Fruit fly (Drosophila melanogaster) whole organism, embryonic: Measurements from ENCODE around the gene CG7065.

Source experiments
- ATbp ChIP-seq: fragments of 200-800 bp; sonication (Bioruptor generic); optimal IDR thresholded peaks from 2 replicates; lab custom pipeline; 2017; ENCODE audit warnings: missing biosample characterization, mild to moderate bottlenecking, missing genetic modification characterization, missing genetic modification reagents
- Atf-2 ChIP-seq: fragments of 200-800 bp; sonication (Bioruptor generic); optimal IDR thresholded peaks from 2 replicates; lab custom pipeline; 2016; ENCODE audit warnings: missing biosample characterization, missing genetic modification characterization
- Atf3 ChIP-seq: fragments of 200-800 bp; sonication (Bioruptor generic); optimal IDR thresholded peaks from 3 replicates; lab custom pipeline; 2016; ENCODE audit warnings: missing biosample characterization, missing genetic modification characterization
- Awh ChIP-seq: fragments of 200-800 bp; sonication (Bioruptor generic); IDR thresholded peaks from 2 replicates; pipeline ENCODE4, ENCODE4 v1.3.6; 2022; ENCODE audit warnings: missing biosample characterization, missing genetic modification characterization
- BEAF-32 ChIP-seq: fragments of 200-800 bp; sonication (Bioruptor generic); optimal IDR thresholded peaks from 3 replicates; lab custom pipeline; 2017; ENCODE audit warnings: missing biosample characterization, missing genetic modification characterization, mild to moderate bottlenecking, moderate library complexity, missing genetic modification reagents
- CG10565 ChIP-seq: fragments of 200-800 bp; sonication (Bioruptor generic); optimal IDR thresholded peaks from 3 replicates; lab custom pipeline; 2016; ENCODE audit warnings: missing biosample characterization, mild to moderate bottlenecking, missing genetic modification characterization
- CG11456 ChIP-seq: fragments of 200-800 bp; sonication (Bioruptor generic); IDR thresholded peaks from 3 replicates; pipeline ENCODE4 v1.3.6; 2022; ENCODE audit warnings: missing biosample characterization, missing genetic modification characterization
- CG12071 ChIP-seq: fragments of 200-800 bp; sonication (Bioruptor generic); optimal IDR thresholded peaks from 3 replicates; lab custom pipeline; 2018; ENCODE audit warnings: missing biosample characterization, mild to moderate bottlenecking, missing genetic modification characterization
- CG12769 ChIP-seq: fragments of 200-800 bp; sonication (Bioruptor generic); optimal IDR thresholded peaks from 2 replicates; lab custom pipeline; 2019; ENCODE audit warnings: missing biosample characterization, mild to moderate bottlenecking, missing genetic modification characterization, moderate library complexity
- CG15011 ChIP-seq: fragments of 200-800 bp; sonication (Bioruptor generic); optimal IDR thresholded peaks from 3 replicates; lab custom pipeline; 2018; ENCODE audit warnings: missing biosample characterization, mild to moderate bottlenecking, missing genetic modification characterization
- CG15269 ChIP-seq: fragments of 200-800 bp; sonication (Bioruptor generic); optimal IDR thresholded peaks from 2 replicates; lab custom pipeline; 2018; ENCODE audit warnings: missing biosample characterization, mild to moderate bottlenecking, missing genetic modification characterization, moderate library complexity
- CG15514 ChIP-seq: fragments of 200-800 bp; sonication (Bioruptor generic); optimal IDR thresholded peaks from 3 replicates; lab custom pipeline; 2017; ENCODE audit warnings: missing biosample characterization, missing genetic modification characterization, mild to moderate bottlenecking, moderate library complexity, missing genetic modification reagents
- CG18011 ChIP-seq: fragments of 200-800 bp; sonication (Bioruptor generic); optimal IDR thresholded peaks from 2 replicates; lab custom pipeline; 2017; ENCODE audit warnings: missing biosample characterization, missing genetic modification characterization, mild to moderate bottlenecking, moderate library complexity, missing genotype
- CG18619 ChIP-seq: fragments of 200-800 bp; sonication (Bioruptor generic); optimal IDR thresholded peaks from 3 replicates; lab custom pipeline; 2017; ENCODE audit warnings: missing biosample characterization, mild to moderate bottlenecking, missing genetic modification characterization
- CG31365 ChIP-seq: fragments of 200-800 bp; sonication (Bioruptor generic); optimal IDR thresholded peaks from 2 replicates; lab custom pipeline; 2018; ENCODE audit warnings: missing biosample characterization, mild to moderate bottlenecking, missing genetic modification characterization
- CG32532 ChIP-seq: fragments of 200-800 bp; sonication (Bioruptor generic); IDR thresholded peaks from 2 replicates; pipeline ENCODE4 v1.3.6; 2022; ENCODE audit warnings: missing biosample characterization, missing genetic modification characterization
- CG3838 ChIP-seq: fragments of 200-800 bp; sonication (Bioruptor generic); optimal IDR thresholded peaks from 3 replicates; lab custom pipeline; 2016; ENCODE audit warnings: missing biosample characterization, missing genetic modification characterization
- CG3995 ChIP-seq: fragments of 200-800 bp; sonication (Bioruptor generic); optimal IDR thresholded peaks from 3 replicates; lab custom pipeline; 2016; ENCODE audit warnings: missing biosample characterization, missing genetic modification characterization
- CG4617 ChIP-seq: fragments of 200-800 bp; sonication (Bioruptor generic); optimal IDR thresholded peaks from 3 replicates; lab custom pipeline; 2016; ENCODE audit warnings: missing biosample characterization, missing genetic modification characterization, borderline replicate concordance
- CG5180 ChIP-seq: fragments of 200-800 bp; sonication (Bioruptor generic); optimal IDR thresholded peaks from 3 replicates; lab custom pipeline; 2017; ENCODE audit warnings: missing biosample characterization, missing genetic modification characterization, mild to moderate bottlenecking, moderate library complexity, missing genetic modification reagents
- CG6175 ChIP-seq: fragments of 200-800 bp; sonication (Bioruptor generic); IDR thresholded peaks from 3 replicates; pipeline ENCODE4 v1.3.6; 2022; ENCODE audit warnings: missing biosample characterization, missing genetic modification characterization
- CG6254 ChIP-seq: fragments of 200-800 bp; sonication (Bioruptor generic); optimal IDR thresholded peaks from 3 replicates; lab custom pipeline; 2017; ENCODE audit warnings: mild to moderate bottlenecking, missing biosample characterization, missing genetic modification reagents, missing genetic modification characterization
- CG8290 ChIP-seq, 3 experiments: fragments of 200-800 bp; sonication (Bioruptor generic); optimal IDR thresholded peaks; 2 replicates each; lab custom pipeline; 2016 to 2019; ENCODE audit warnings: missing biosample characterization in 3 of 3, missing genetic modification characterization in 3 of 3, mild to moderate bottlenecking in 2 of 3, moderate library complexity in 1 of 3
- Deaf1 ChIP-seq: fragments of 200-800 bp; optimal IDR thresholded peaks from 3 replicates; lab custom pipeline; 2019; ENCODE audit warnings: missing biosample characterization, mild to moderate bottlenecking, missing genetic modification characterization, moderate library complexity
- Dfd ChIP-seq, 2 experiments: fragments of >200 bp; optimal IDR thresholded peaks; 2 replicates each; lab custom pipeline; 2017; ENCODE audit warnings: missing biosample characterization in 2 of 2, missing genetic modification characterization in 2 of 2
- Eip74EF ChIP-seq, 2 experiments: fragments of 200-800 bp in 1 of 2; fragments of >200 bp in 1 of 2; sonication (Bioruptor generic) in 1 of 2; optimal IDR thresholded peaks; 2 replicates each; lab custom pipeline; 2017 to 2019; ENCODE audit warnings: missing biosample characterization in 2 of 2, missing genetic modification characterization in 2 of 2, mild to moderate bottlenecking in 1 of 2, moderate library complexity in 1 of 2
- Fer1 ChIP-seq: fragments of 200-800 bp; sonication (Bioruptor generic); optimal IDR thresholded peaks from 2 replicates; lab custom pipeline; 2017; ENCODE audit warnings: missing biosample characterization, mild to moderate bottlenecking, missing genetic modification characterization
- Hr3 ChIP-seq: fragments of 200-800 bp; sonication (Bioruptor generic); optimal IDR thresholded peaks from 3 replicates; lab custom pipeline; 2016; ENCODE audit warnings: missing biosample characterization, missing genetic modification characterization
- Jarid2 ChIP-seq: fragments of 200-800 bp; sonication (Bioruptor generic); optimal IDR thresholded peaks from 3 replicates; lab custom pipeline; 2017; ENCODE audit warnings: mild to moderate bottlenecking, missing biosample characterization, missing genetic modification reagents, missing genetic modification characterization
- MESR4 ChIP-seq: fragments of 200-800 bp; sonication (Bioruptor generic); optimal IDR thresholded peaks from 2 replicates; lab custom pipeline; 2018; ENCODE audit warnings: missing biosample characterization, mild to moderate bottlenecking, missing genetic modification characterization, moderate library complexity
- NFAT ChIP-seq: fragments of 200-800 bp; sonication (Bioruptor generic); IDR thresholded peaks from 2 replicates; pipeline ENCODE4 v1.3.6; 2022; ENCODE audit warnings: missing biosample characterization, missing genetic modification characterization
- NK7.1 ChIP-seq: fragments of 200-800 bp; sonication (Bioruptor generic); optimal IDR thresholded peaks from 3 replicates; lab custom pipeline; 2016; ENCODE audit warnings: missing biosample characterization, missing genetic modification characterization
- Rfx ChIP-seq: fragments of 200-800 bp; sonication (Bioruptor generic); IDR thresholded peaks from 2 replicates; pipeline ENCODE4 v1.3.6; 2022; ENCODE audit warnings: missing biosample characterization, missing genetic modification characterization
- Usf ChIP-seq: fragments of 200-800 bp; sonication (Bioruptor generic); optimal IDR thresholded peaks from 2 replicates; lab custom pipeline; 2017; ENCODE audit warnings: missing genotype, missing biosample characterization, missing genetic modification characterization
- crol ChIP-seq: fragments of 200-800 bp; sonication (Bioruptor generic); IDR thresholded peaks from 2 replicates; pipeline ENCODE4 v1.3.6; 2022; ENCODE audit warnings: missing biosample characterization, missing genetic modification characterization
- dimm ChIP-seq: fragments of 200-800 bp; sonication (Bioruptor generic); IDR thresholded peaks from 2 replicates; pipeline ENCODE4 v1.3.6; 2022; ENCODE audit warnings: missing biosample characterization, missing genetic modification characterization
- dmrt11E ChIP-seq: fragments of 200-800 bp; sonication (Bioruptor generic); optimal IDR thresholded peaks from 3 replicates; lab custom pipeline; 2018; ENCODE audit warnings: missing biosample characterization, mild to moderate bottlenecking, missing genetic modification characterization, moderate library complexity
- dmrt99B ChIP-seq: fragments of 200-800 bp; sonication (Bioruptor generic); optimal IDR thresholded peaks from 2 replicates; lab custom pipeline; 2018; ENCODE audit warnings: missing biosample characterization, mild to moderate bottlenecking, missing genetic modification characterization, moderate library complexity
- esg ChIP-seq: fragments of 200-800 bp; sonication (Bioruptor generic); conservative IDR thresholded peaks from 2 replicates; pipeline ENCODE4 v1.3.6; 2022; ENCODE audit warnings: missing biosample characterization, missing genetic modification characterization
- ftz-f1 ChIP-seq: fragments of 200-800 bp; sonication (Bioruptor generic); optimal IDR thresholded peaks from 2 replicates; lab custom pipeline; 2016; ENCODE audit warnings: missing biosample characterization, missing genetic modification characterization
- gcm ChIP-seq: fragments of 200-800 bp; sonication (Bioruptor generic); optimal IDR thresholded peaks from 2 replicates; lab custom pipeline; 2019; ENCODE audit warnings: missing biosample characterization, mild to moderate bottlenecking, missing genetic modification characterization, moderate library complexity
- pan ChIP-seq, 4 experiments: fragments of >200 bp in 3 of 4; fragments of 200-800 bp in 1 of 4; sonication (Bioruptor generic) in 1 of 4; optimal IDR thresholded peaks in 3 of 4; IDR thresholded peaks in 1 of 4; 2 replicates each; pipeline versions ENCODE4 v1.3.6 to Lab custom; 2017 to 2022; ENCODE audit warnings: missing biosample characterization in 2 of 4, missing genetic modification characterization in 2 of 4, mixed read lengths in 1 of 4
- prd ChIP-seq, 3 experiments: fragments of >200 bp in 2 of 3; fragments of 200-800 bp in 1 of 3; sonication (Bioruptor generic) in 1 of 3; optimal IDR thresholded peaks in 2 of 3; IDR thresholded peaks in 1 of 3; 2 replicates in 2 of 3; 3 replicates in 1 of 3; pipeline versions ENCODE4 v1.3.6 to Lab custom; 2017 to 2022; ENCODE audit warnings: missing biosample characterization in 1 of 3, missing genetic modification characterization in 1 of 3
- pros ChIP-seq: fragments of 200-800 bp; sonication (Bioruptor generic); optimal IDR thresholded peaks from 3 replicates; lab custom pipeline; 2019; ENCODE audit warnings: missing biosample characterization, mild to moderate bottlenecking, missing genetic modification characterization, moderate library complexity
- psq ChIP-seq: fragments of 200-800 bp; sonication (Bioruptor generic); optimal IDR thresholded peaks from 2 replicates; lab custom pipeline; 2017; ENCODE audit warnings: missing biosample characterization, missing genetic modification characterization
- sna ChIP-seq: fragments of 200-800 bp; sonication (Bioruptor generic); IDR thresholded peaks from 2 replicates; pipeline ENCODE4 v1.3.6; 2022; ENCODE audit warnings: missing biosample characterization, missing genetic modification characterization; ENCODE audit not compliant: partially characterized antibody
- ssp ChIP-seq: fragments of 200-800 bp; sonication (Bioruptor generic); IDR thresholded peaks from 2 replicates; pipeline ENCODE4 v1.3.6; 2022; ENCODE audit warnings: missing biosample characterization, missing genetic modification characterization
- zfh1 ChIP-seq: fragments of 200-800 bp; sonication (Bioruptor generic); IDR thresholded peaks from 3 replicates; pipeline ENCODE4 v1.3.6; 2022; ENCODE audit warnings: missing biosample characterization, missing genetic modification characterization

CG7065 gene

dm6 chrX:9139138-9139537, 3.2 kb upstream of the CG7065 start (continued):
- TF ChIP-seq Atf3 (GFP tag; lab: Kevin White, UChicago) (no peak), CG5180 (GFP tag; lab: Kevin White, UChicago) (peak; percentile 81), NK7.1 (no peak), CG10565 (GFP tag; lab: Kevin White, UChicago) (no peak), CG12071 (GFP tag; lab: Kevin White, UChicago) (peak; percentile 12), pros (peak; percentile 27), CG31365 (tag; lab: Kevin White, UChicago) (no peak), CG6254 (GFP tag; lab: Kevin White, UChicago) (peak; percentile 15), ssp (no peak), CG18011 (no peak), Jarid2 (GFP tag; lab: Kevin White, UChicago) (peak; percentile 17), CG15514 (GFP tag; lab: Kevin White, UChicago) (peak; percentile 17), CG11456 (GFP tag; lab: Robert Waterston, UW) (no peak), Eip74EF (GFP tag; optimal IDR thresholded peaks at IDR 0.05; lab: Kevin White, UChicago) (peak in 1 of 2 experiments; percentile 60), esg (no peak), NFAT (GFP tag; lab: Robert Waterston, UW) (peak; percentile 23; the same call in 1 of the 2 replicates), Deaf1 (tag; lab: Kevin White, UChicago) (peak; percentile 56), dimm (GFP tag; lab: Robert Waterston, UW) (no peak), dmrt11E (no peak), zfh1 (GFP tag; lab: Robert Waterston, UW) (no peak), Hr3 (GFP tag; lab: Kevin White, UChicago) (no peak), Fer1 (no peak), MESR4 (GFP tag; lab: Kevin White, UChicago) (no peak), Dfd (GFP tag; optimal IDR thresholded peaks at IDR 0.05; lab: Kevin White, UChicago) (no peak), CG15011 (GFP tag; lab: Kevin White, UChicago) (no peak), CG32532 (peak; percentile 38), Rfx (GFP tag; lab: Robert Waterston, UW) (no peak), CG18619 (GFP tag; lab: Kevin White, UChicago) (no peak), sna (GFP tag; lab: Robert Waterston, UW) (no peak), ftz-f1 (GFP tag; lab: Kevin White, UChicago) (no peak), Atf-2 (GFP tag; lab: Kevin White, UChicago) (no peak), ATbp (GFP tag; lab: Kevin White, UChicago) (peak; percentile 3), gcm (GFP tag; lab: Kevin White, UChicago) (peak; percentile 45), pan (optimal IDR thresholded peaks at IDR 0.05; lab: Kevin White, UChicago) (no peak), pan (GFP tag; optimal IDR thresholded peaks at IDR 0.05 in 1 of 2, IDR thresholded peaks at IDR 0.05 in 1 of 2) (peak in 1 of 2 experiments; percentile 4), CG3995 (GFP tag; lab: Kevin White, UChicago) (no peak), CG15269 (tag; lab: Kevin White, UChicago) (no peak), Usf (GFP tag; lab: Kevin White, UChicago) (no peak), BEAF-32 (GFP tag; lab: Kevin White, UChicago) (no peak), CG8290 (GFP tag; optimal IDR thresholded peaks at IDR 0.05; lab: Kevin White, UChicago) (no peak), CG8290 (tag; optimal IDR thresholded peaks at IDR 0.05; lab: Kevin White, UChicago) (peak in 1 of 2 experiments; percentile 57), psq (GFP tag; lab: Kevin White, UChicago) (no peak), prd (optimal IDR thresholded peaks at IDR 0.05; lab: Kevin White, UChicago) (no peak), prd (GFP tag; IDR thresholded peaks at IDR 0.05; lab: Robert Waterston, UW) (no peak), Awh (GFP tag; lab: Robert Waterston, UW) (0 out of 2 replicates have a peak, but pooled peaks have one; percentile 41), dmrt99B (peak; percentile 19), CG12769 (tag; lab: Kevin White, UChicago) (peak; percentile 62), CG3838 (no peak), CG4617 (GFP tag; lab: Kevin White, UChicago) (no peak), CG6175 (GFP tag; lab: Robert Waterston, UW) (no peak), crol (GFP tag; lab: Robert Waterston, UW) (peak; percentile 96)
